Fruit fly (Drosophila melanogaster) whole organism, pupa: ENCODE results near the gene CG11768.

ENCODE experiments used
- CG12605 ChIP-seq: fragments of 200-800 bp; sonication (Bioruptor generic); IDR thresholded peaks from 2 replicates; pipeline ENCODE4 v1.3.6; 2022; ENCODE audit warnings: missing biosample characterization, missing genetic modification characterization
- CG13204 ChIP-seq: fragments of 200-800 bp; sonication (Bioruptor generic); optimal IDR thresholded peaks from 2 replicates; lab custom pipeline; 2018; ENCODE audit warnings: missing biosample characterization, mild to moderate bottlenecking, missing genetic modification characterization, moderate library complexity
- CG15710 ChIP-seq: fragments of 200-800 bp; sonication (Bioruptor generic); optimal IDR thresholded peaks from 2 replicates; lab custom pipeline; 2018; ENCODE audit warnings: missing biosample characterization, mild to moderate bottlenecking, missing genetic modification characterization, moderate library complexity
- CG32121 ChIP-seq: fragments of 200-800 bp; sonication (Bioruptor generic); IDR thresholded peaks from 2 replicates; pipeline ENCODE4 v1.3.6; 2022; ENCODE audit warnings: missing biosample characterization, missing genetic modification characterization
- CG34367 ChIP-seq: fragments of 200-800 bp; sonication (Bioruptor generic); optimal IDR thresholded peaks from 2 replicates; lab custom pipeline; 2018; ENCODE audit warnings: missing biosample characterization, mild to moderate bottlenecking, missing genetic modification characterization
- CG4496 ChIP-seq: fragments of 200-800 bp; sonication (Bioruptor generic); IDR thresholded peaks from 3 replicates; pipeline ENCODE4 v1.3.6; 2022; ENCODE audit warnings: missing biosample characterization, missing genetic modification characterization
- CG8159 ChIP-seq: fragments of 200-800 bp; sonication (Bioruptor generic); optimal IDR thresholded peaks from 3 replicates; lab custom pipeline; 2018; ENCODE audit warnings: missing biosample characterization, mild to moderate bottlenecking, missing genetic modification characterization, moderate library complexity
- D1 ChIP-seq: fragments of 200-800 bp; sonication (Bioruptor generic); optimal IDR thresholded peaks from 2 replicates; lab custom pipeline; 2018; ENCODE audit warnings: missing biosample characterization, mild to moderate bottlenecking, missing genetic modification characterization, moderate library complexity
- EcR ChIP-seq: fragments of 200-800 bp; sonication (Bioruptor generic); optimal IDR thresholded peaks from 3 replicates; lab custom pipeline; 2019; ENCODE audit warnings: missing biosample characterization, missing genetic modification characterization, mild to moderate bottlenecking, moderate library complexity, missing genetic modification reagents
- Pif1A ChIP-seq: fragments of 200-800 bp; sonication (Bioruptor generic); optimal IDR thresholded peaks from 3 replicates; lab custom pipeline; 2016; ENCODE audit warnings: missing biosample characterization, missing genetic modification characterization
- Pif1B ChIP-seq: fragments of 200-800 bp; sonication (Bioruptor generic); optimal IDR thresholded peaks from 3 replicates; lab custom pipeline; 2016; ENCODE audit warnings: missing biosample characterization, missing genetic modification characterization
- Snoo ChIP-seq: fragments of 200-800 bp; sonication (Bioruptor generic); optimal IDR thresholded peaks from 3 replicates; lab custom pipeline; 2017; ENCODE audit warnings: missing biosample characterization, mild to moderate bottlenecking, missing genetic modification characterization, inconsistent platforms
- fd96Ca ChIP-seq: fragments of 200-800 bp; sonication (Bioruptor generic); IDR thresholded peaks from 3 replicates; pipeline ENCODE4 v1.3.6; 2022; ENCODE audit warnings: missing biosample characterization, missing genetic modification characterization
- gl ChIP-seq: fragments of 200-800 bp; sonication (Bioruptor generic); optimal IDR thresholded peaks from 2 replicates; lab custom pipeline; 2018; ENCODE audit warnings: missing biosample characterization, mild to moderate bottlenecking, missing genetic modification characterization

- TF ChIP-seq EcR (GFP tag; lab: Kevin White, UChicago) (peak; percentile 2), Pif1A (no peak), Snoo (tag; lab: Kevin White, UChicago) (no peak), gl (tag; lab: Kevin White, UChicago) (peak; percentile 28), CG12605 (GFP tag; lab: Robert Waterston, UW) (no peak), CG34367 (tag; lab: Kevin White, UChicago) (no peak), Pif1B (GFP tag; lab: Kevin White, UChicago) (no peak), fd96Ca (GFP tag; lab: Robert Waterston, UW) (no peak), CG8159 (tag; lab: Kevin White, UChicago) (no peak), CG4496 (GFP tag; lab: Robert Waterston, UW) (0 out of 3 replicates have a peak, but pooled peaks have one; percentile 17), CG15710 (no peak), D1 (tag; lab: Kevin White, UChicago) (no peak), CG32121 (no peak), CG13204 (no peak)
These were observed 52.0 kb downstream of the CG11768 start, which contains the start of gene TMEM216 for dm6 chr3R:8715851-8716550.
